Worm (Caenorhabditis elegans): ENCODE data around the gene lgg-2.

lgg-2 gene

ce11 chrIV:10933777-10934546 lies 1.7 kb downstream of the lgg-2 start (continued):
- TF ChIP-seq efl-1 (GFP tag; optimal IDR thresholded peaks at IDR 0.05) (no peak), athp-1 (tag; optimal IDR thresholded peaks at IDR 0.05) (peak; percentile 90), hrde-1 (tag; optimal IDR thresholded peaks at IDR 0.05; ENCODE audit: borderline replicate concordance) (peak; percentile 49), Y56A3A.18 (GFP tag; IDR thresholded peaks at IDR 0.05) (peak; percentile 90), mcd-1 (GFP tag; IDR thresholded peaks at IDR 0.05) (peak; percentile 67), aptf-2 (GFP tag; conservative IDR thresholded peaks at IDR 0.05) (no peak), rec-8 (tag; optimal IDR thresholded peaks at IDR 0.05) (no peak), hmg-1.2 (GFP tag; IDR thresholded peaks at IDR 0.05) (peak; percentile 22; the same call in 1 of the 2 replicates), K12H6.12 (tag; optimal IDR thresholded peaks at IDR 0.05) (peak; percentile 61), atf-7 (tag; optimal IDR thresholded peaks at IDR 0.05) (peak; percentile 70), let-607 (tag; optimal IDR thresholded peaks at IDR 0.05) (peak in 1 of 2 experiments; percentile 56), tlf-1 (GFP tag; optimal IDR thresholded peaks at IDR 0.05) (peak; percentile 83), attf-5 (GFP tag; optimal IDR thresholded peaks at IDR 0.05) (peak; percentile 32), nhr-120 (GFP tag; IDR thresholded peaks at IDR 0.05) (no peak), zfh-2 (GFP tag; conservative IDR thresholded peaks at IDR 0.05) (no peak), B0336.3 (GFP tag; IDR thresholded peaks at IDR 0.05) (peak; percentile 84), K11D2.4 (GFP tag; IDR thresholded peaks at IDR 0.05) (peak; percentile 63; the same call in 1 of the 2 replicates), nfya-1 (tag; optimal IDR thresholded peaks at IDR 0.05; ENCODE audit: borderline replicate concordance, insufficient read depth) (no peak), dox-1 (GFP tag; IDR thresholded peaks at IDR 0.05) (peak; percentile 21; the same call in 1 of the 2 replicates), ceh-27 (GFP tag; optimal IDR thresholded peaks at IDR 0.05) (no peak), pbrm-1 (GFP tag; IDR thresholded peaks at IDR 0.05) (peak; percentile 58; the same call in 1 of the 2 replicates), F22D6.2 (tag; optimal IDR thresholded peaks at IDR 0.05) (no peak), cebp-1 (GFP tag; IDR thresholded peaks at IDR 0.05) (0 out of 2 replicates have a peak, but pooled peaks have one; percentile 7), cebp-1 (tag; optimal IDR thresholded peaks at IDR 0.05) (peak; percentile 82), ztf-28 (GFP tag; IDR thresholded peaks at IDR 0.05) (no peak), egl-18 (GFP tag; IDR thresholded peaks at IDR 0.05) (no peak), F55B11.4 (tag; optimal IDR thresholded peaks at IDR 0.05; ENCODE audit: borderline replicate concordance, insufficient read depth) (no peak), let-526 (GFP tag; IDR thresholded peaks at IDR 0.05) (peak; percentile 43; the same call in 1 of the 2 replicates), repo-1 (tag; optimal IDR thresholded peaks at IDR 0.05) (peak; percentile 94), Y79H2A.3 (GFP tag; conservative IDR thresholded peaks at IDR 0.05) (peak; percentile 65), snpc-3.4 (tag; optimal IDR thresholded peaks at IDR 0.05) (no peak), ama-1 (optimal IDR thresholded peaks at IDR 0.05) (peak; percentile 59), ama-1 (GFP tag; optimal IDR thresholded peaks at IDR 0.05) (peak; percentile 18 to 75), chd-7 (tag; optimal IDR thresholded peaks at IDR 0.05) (peak; percentile 83), dpff-1 (tag; optimal IDR thresholded peaks at IDR 0.05) (peak; percentile 69), ztf-25 (GFP tag; IDR thresholded peaks at IDR 0.05) (no peak), B0261.1 (tag; optimal IDR thresholded peaks at IDR 0.05) (peak; percentile 3), C06A6.2 (GFP tag; conservative IDR thresholded peaks at IDR 0.05) (0 out of 2 replicates have a peak, but pooled peaks have one; percentile 40), snpc-4 (GFP tag; optimal IDR thresholded peaks at IDR 0.05) (no peak), snpc-4 (tag; optimal IDR thresholded peaks at IDR 0.05) (peak in 2 of 4 experiments; percentile 10 to 11), nfyb-1 (GFP tag; IDR thresholded peaks at IDR 0.05) (peak; percentile 81), bed-1 (GFP tag; IDR thresholded peaks at IDR 0.05) (0 out of 2 replicates have a peak, but pooled peaks have one; percentile 19), rcor-1 (GFP tag; IDR thresholded peaks at IDR 0.05) (0 out of 2 replicates have a peak, but pooled peaks have one; percentile 25), ceh-91 (GFP tag; IDR thresholded peaks at IDR 0.05) (no peak), madf-10 (tag; optimal IDR thresholded peaks at IDR 0.05) (peak; percentile 6), sdz-38 (tag; optimal IDR thresholded peaks at IDR 0.05) (no peak)

All from whole organism, young adult.